Worm (Caenorhabditis elegans) whole organism, L4 larva: ENCODE measurements around the gene cyp-25A1.

Experiments used
- T20F7.1 ChIP-seq: fragments of 200-800 bp; sonication (Bioruptor generic); optimal IDR thresholded peaks from 2 replicates; lab custom pipeline; 2018; ENCODE audit warnings: mild to moderate bottlenecking, missing genetic modification characterization, missing compliant biosample characterization
- Y48G9A.11 ChIP-seq: fragments of 200-800 bp; sonication (Bioruptor generic); IDR thresholded peaks from 2 replicates; pipeline ENCODE4 v1.3.6; 2022; ENCODE audit warnings: missing genetic modification reagents, missing genetic modification characterization, missing compliant biosample characterization
- Y5F2A.4 ChIP-seq: fragments of 200-800 bp; sonication (Bioruptor generic); optimal IDR thresholded peaks from 2 replicates; lab custom pipeline; 2018; ENCODE audit warnings: mild to moderate bottlenecking, missing genetic modification characterization, missing compliant biosample characterization
- Y75B8A.6 ChIP-seq: fragments of 200-800 bp; sonication (Bioruptor generic); IDR thresholded peaks from 2 replicates; pipeline ENCODE4 v1.3.6; 2022; ENCODE audit warnings: missing genetic modification reagents, missing genetic modification characterization, missing compliant biosample characterization
- aha-1 ChIP-seq: fragments of 150-350 bp; peaks from one replicate; lab custom pipeline; 2014; ENCODE audit warnings: missing biosample characterization, missing genetic modification characterization
- aly-2 ChIP-seq: sonication (generic microtip); optimal IDR thresholded peaks from 2 replicates; lab custom pipeline; 2018; ENCODE audit warnings: missing biosample characterization, missing genetic modification characterization
- ceh-44 ChIP-seq: fragments of 200-800 bp; sonication (Bioruptor generic); IDR thresholded peaks from 2 replicates; pipeline ENCODE4 v1.3.6; 2022; ENCODE audit warnings: missing genetic modification reagents, missing genetic modification characterization, missing compliant biosample characterization
- daf-16 ChIP-seq, 3 experiments: sonication (generic microtip); optimal IDR thresholded peaks; 2 replicates each; lab custom pipeline; 2016 to 2017; ENCODE audit warnings: missing genetic modification characterization in 3 of 3, missing genetic modification reagents in 3 of 3, mild to moderate bottlenecking in 2 of 3, missing compliant biosample characterization in 2 of 3, missing biosample characterization in 1 of 3, moderate library complexity in 1 of 3
- daf-8 ChIP-seq: fragments of 200-800 bp; sonication (Bioruptor generic); IDR thresholded peaks from 2 replicates; pipeline ENCODE4 v1.3.6; 2022; ENCODE audit warnings: missing genetic modification characterization, missing compliant biosample characterization
- dmd-6 ChIP-seq: fragments of 200-800 bp; sonication (Bioruptor generic); IDR thresholded peaks from 2 replicates; pipeline ENCODE4 v1.3.6; 2022; ENCODE audit warnings: missing genetic modification reagents, missing genetic modification characterization, missing compliant biosample characterization
- dmd-8 ChIP-seq: fragments of 200-800 bp; sonication (Bioruptor generic); IDR thresholded peaks from 2 replicates; pipeline ENCODE4 v1.3.6; 2022; ENCODE audit warnings: missing genetic modification characterization, missing compliant biosample characterization
- dve-1 ChIP-seq: sonication (generic microtip); optimal IDR thresholded peaks from 2 replicates; lab custom pipeline; 2017; ENCODE audit warnings: antibody characterized with exemption, mild to moderate bottlenecking, missing genetic modification characterization, missing compliant biosample characterization; ENCODE audit not compliant: insufficient read depth
- egl-27 ChIP-seq: sonication (generic microtip); optimal IDR thresholded peaks from 3 replicates; lab custom pipeline; 2017; ENCODE audit warnings: missing biosample characterization, missing genetic modification reagents, missing genetic modification characterization
- egl-43 ChIP-seq: fragments of 200-800 bp; sonication (Bioruptor generic); IDR thresholded peaks from 2 replicates; pipeline ENCODE4 v1.3.6; 2022; ENCODE audit warnings: missing genetic modification reagents, missing genetic modification characterization, missing compliant biosample characterization
- gei-8 ChIP-seq: fragments of 200-800 bp; sonication (Bioruptor generic); optimal IDR thresholded peaks from 2 replicates; lab custom pipeline; 2018; ENCODE audit warnings: mild to moderate bottlenecking, missing genetic modification characterization, missing compliant biosample characterization
- hif-1 ChIP-seq, 2 experiments: sonication (generic microtip); optimal IDR thresholded peaks; 2 replicates each; lab custom pipeline; 2016 to 2017; ENCODE audit warnings: missing compliant biosample characterization in 2 of 2, missing genetic modification characterization in 2 of 2, missing genetic modification reagents in 2 of 2, missing genotype in 2 of 2, mild to moderate bottlenecking in 1 of 2
- hlh-11 ChIP-seq: fragments of 200-800 bp; sonication (Bioruptor generic); optimal IDR thresholded peaks from 2 replicates; lab custom pipeline; 2018; ENCODE audit warnings: mild to moderate bottlenecking, missing genetic modification characterization, missing compliant biosample characterization
- hlh-30 ChIP-seq: sonication (generic microtip); optimal IDR thresholded peaks from 2 replicates; lab custom pipeline; 2017; ENCODE audit warnings: antibody characterized with exemption, mild to moderate bottlenecking, missing genetic modification characterization, missing compliant biosample characterization; ENCODE audit not compliant: insufficient read depth
- lin-1 ChIP-seq: fragments of 200-800 bp; sonication (Bioruptor generic); IDR thresholded peaks from 2 replicates; pipeline ENCODE4 v1.3.6; 2022; ENCODE audit warnings: missing genetic modification reagents, missing genetic modification characterization, missing compliant biosample characterization
- lin-13 ChIP-seq: fragments of 150-350 bp; optimal IDR thresholded peaks from 2 replicates; lab custom pipeline; 2014; ENCODE audit warnings: missing biosample characterization, missing genetic modification reagents, missing genetic modification characterization
- lsy-2 ChIP-seq, 2 experiments: fragments of 150-350 bp in 1 of 2; sonication (generic microtip) in 1 of 2; optimal IDR thresholded peaks; 2 replicates each; lab custom pipeline; 2014 to 2017; ENCODE audit warnings: missing biosample characterization in 2 of 2, missing genetic modification characterization in 2 of 2
- madf-9 ChIP-seq: fragments of 200-800 bp; sonication (Bioruptor generic); conservative IDR thresholded peaks from 2 replicates; pipeline ENCODE4 v1.3.6; 2022; ENCODE audit warnings: missing genetic modification reagents, missing genetic modification characterization, missing compliant biosample characterization
- mes-2 ChIP-seq: sonication (generic microtip); optimal IDR thresholded peaks from 2 replicates; lab custom pipeline; 2016; ENCODE audit warnings: missing genotype, mild to moderate bottlenecking, missing genetic modification characterization, missing compliant biosample characterization; ENCODE audit not compliant: poor library complexity, severe bottlenecking
- mxl-2 ChIP-seq: fragments of 200-800 bp; sonication (Bioruptor generic); conservative IDR thresholded peaks from 2 replicates; pipeline ENCODE4 v1.3.6; 2022; ENCODE audit warnings: missing genetic modification reagents, missing genetic modification characterization, missing compliant biosample characterization
- nhr-102 ChIP-seq: sonication (generic microtip); optimal IDR thresholded peaks from 2 replicates; lab custom pipeline; 2016; ENCODE audit warnings: mild to moderate bottlenecking, missing genetic modification characterization, moderate library complexity, missing compliant biosample characterization
- nhr-237 ChIP-seq: sonication (generic microtip); optimal IDR thresholded peaks from 2 replicates; lab custom pipeline; 2017; ENCODE audit warnings: missing biosample characterization, missing genetic modification characterization
- nhr-25 ChIP-seq: sonication (generic microtip); optimal IDR thresholded peaks from 2 replicates; lab custom pipeline; 2017; ENCODE audit warnings: missing genetic modification characterization, mild to moderate bottlenecking, missing compliant biosample characterization, antibody characterized with exemption, moderate library complexity, borderline replicate concordance; ENCODE audit not compliant: insufficient read depth
- nhr-28 ChIP-seq: fragments of 150-350 bp; optimal IDR thresholded peaks from 2 replicates; lab custom pipeline; 2014; ENCODE audit warnings: missing biosample characterization, missing genetic modification characterization
- nhr-48 ChIP-seq: sonication (generic microtip); optimal IDR thresholded peaks from 2 replicates; lab custom pipeline; 2016; ENCODE audit warnings: mild to moderate bottlenecking, missing genetic modification characterization, missing compliant biosample characterization
- nhr-6 ChIP-seq: fragments of 150-350 bp; optimal IDR thresholded peaks from 2 replicates; lab custom pipeline; 2014; ENCODE audit warnings: missing biosample characterization, missing genetic modification characterization
- nhr-77 ChIP-seq: fragments of 150-350 bp; optimal IDR thresholded peaks from 2 replicates; lab custom pipeline; 2014; ENCODE audit warnings: missing biosample characterization, missing genetic modification characterization
- pha-4 ChIP-seq, 2 experiments: fragments of 150-350 bp in 1 of 2; fragments of 200-800 bp in 1 of 2; sonication (Bioruptor generic) in 1 of 2; IDR thresholded peaks in 1 of 2; optimal IDR thresholded peaks in 1 of 2; 2 replicates each; pipeline versions ENCODE4 v1.3.6 to Lab custom; 2014 to 2022; ENCODE audit warnings: missing genetic modification characterization in 2 of 2, missing genetic modification reagents in 2 of 2, missing biosample characterization in 1 of 2, missing compliant biosample characterization in 1 of 2
- php-3 ChIP-seq: fragments of 200-800 bp; sonication (Bioruptor generic); IDR thresholded peaks from 2 replicates; pipeline ENCODE4 v1.3.6; 2022; ENCODE audit warnings: missing genetic modification reagents, missing genetic modification characterization, missing compliant biosample characterization
- pqm-1 ChIP-seq: sonication (generic microtip); optimal IDR thresholded peaks from 2 replicates; lab custom pipeline; 2017; ENCODE audit warnings: missing biosample characterization, missing genetic modification characterization
- set-16 ChIP-seq: fragments of 200-800 bp; sonication (Bioruptor generic); IDR thresholded peaks from 2 replicates; pipeline ENCODE4 v1.3.6; 2022; ENCODE audit warnings: missing genetic modification reagents, missing genetic modification characterization, missing compliant biosample characterization
- snpc-1.2 ChIP-seq: fragments of 200-800 bp; sonication (Bioruptor generic); IDR thresholded peaks from 2 replicates; pipeline ENCODE4 v1.3.6; 2022; ENCODE audit warnings: missing genetic modification reagents, missing genetic modification characterization, missing compliant biosample characterization
- spr-1 ChIP-seq: sonication (generic microtip); optimal IDR thresholded peaks from 2 replicates; lab custom pipeline; 2016; ENCODE audit warnings: mild to moderate bottlenecking, missing genetic modification characterization, missing compliant biosample characterization
- zfp-2 ChIP-seq: sonication (generic microtip); optimal IDR thresholded peaks from 2 replicates; lab custom pipeline; 2016; ENCODE audit warnings: mild to moderate bottlenecking, missing genetic modification characterization, missing compliant biosample characterization

Gene cyp-25A1

DNA sequence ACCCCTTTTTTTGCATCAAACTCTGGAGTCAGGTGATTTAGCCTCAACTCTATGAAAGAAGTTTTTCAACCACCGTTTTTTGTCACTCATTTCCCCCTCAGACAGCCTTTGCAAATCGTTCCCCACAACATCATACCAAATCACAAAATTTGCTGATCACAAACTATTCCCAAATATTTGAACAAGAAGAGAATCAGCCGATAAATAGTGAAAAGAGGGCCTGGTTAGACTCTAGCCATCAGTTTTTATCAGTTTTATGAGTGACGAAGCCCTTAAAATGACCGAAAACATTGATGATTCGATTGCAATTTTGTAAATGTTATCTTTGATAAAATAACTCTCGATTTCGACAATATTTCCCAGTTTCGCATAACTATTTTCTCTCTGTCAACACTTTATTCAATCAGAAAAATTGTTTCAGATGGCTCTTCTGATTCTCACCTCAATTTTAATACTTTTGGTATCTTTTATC, 2.4 kb downstream of the cyp-25A1 start, which contains the start of gene cyp-25A2:
TSS of gene cyp-25A2 (plus strand) at position 422 of the 472 bp plus-strand sequence.
- peak; percentile 68 for TF ChIP-seq nhr-77 (tag; lab: Kevin White, UChicago)
- TF ChIP-seq daf-16 (GFP tag; optimal IDR thresholded peaks at IDR 0.05; lab: Kevin White, UChicago) = no peak
- TF ChIP-seq daf-16 (tag; optimal IDR thresholded peaks at IDR 0.05; lab: Kevin White, UChicago) = peak; percentile 91
- no peak for TF ChIP-seq lin-13 (GFP tag; lab: Kevin White, UChicago)
- TF ChIP-seq dve-1 (tag; lab: Kevin White, UChicago) = peak; percentile 76
- no peak for TF ChIP-seq nhr-48 (tag; lab: Kevin White, UChicago)
- no peak for TF ChIP-seq gei-8 (GFP tag; lab: Kevin White, UChicago)
- no peak for TF ChIP-seq dmd-8
- TF ChIP-seq nhr-28 (tag; lab: Kevin White, UChicago) = peak; percentile 74
- TF ChIP-seq hlh-30 (tag; lab: Kevin White, UChicago) = peak; percentile 8
- no peak for TF ChIP-seq set-16 (GFP tag; lab: Robert Waterston, UW)
- TF ChIP-seq lin-1 (GFP tag; lab: Robert Waterston, UW) = no peak
- TF ChIP-seq php-3 (GFP tag; lab: Robert Waterston, UW) = peak; percentile 80
- TF ChIP-seq dmd-6 (GFP tag; lab: Robert Waterston, UW) = peak; percentile 73
- no peak for TF ChIP-seq ceh-44 (GFP tag; lab: Robert Waterston, UW)
- TF ChIP-seq daf-8 (GFP tag; lab: Robert Waterston, UW) = no peak
- no peak for TF ChIP-seq Y48G9A.11 (GFP tag; lab: Robert Waterston, UW)
- no peak for TF ChIP-seq Y75B8A.6
- no peak for TF ChIP-seq mxl-2 (GFP tag; lab: Robert Waterston, UW)
- peak in 1 of 2 experiments; percentile 13 for TF ChIP-seq lsy-2 (tag; optimal IDR thresholded peaks at IDR 0.05; lab: Kevin White, UChicago)
- peak; percentile 86 for TF ChIP-seq pqm-1 (tag; lab: Kevin White, UChicago)
- TF ChIP-seq madf-9 (GFP tag; lab: Robert Waterston, UW) = no peak
- TF ChIP-seq T20F7.1 (GFP tag; lab: Kevin White, UChicago) = no peak
- no peak for TF ChIP-seq zfp-2 (tag; lab: Kevin White, UChicago)
- TF ChIP-seq hif-1 (tag; optimal IDR thresholded peaks at IDR 0.05; lab: Kevin White, UChicago) = no peak
- no peak for TF ChIP-seq aha-1
- TF ChIP-seq nhr-25 (tag; lab: Kevin White, UChicago) = no peak
- no peak for TF ChIP-seq aly-2 (tag; lab: Kevin White, UChicago)
- TF ChIP-seq spr-1 (tag; lab: Kevin White, UChicago) = no peak
- TF ChIP-seq egl-43 (GFP tag; lab: Robert Waterston, UW) = no peak
- no peak for TF ChIP-seq mes-2 (tag; lab: Kevin White, UChicago)
- TF ChIP-seq pha-4 (GFP tag; IDR thresholded peaks at IDR 0.05; lab: Robert Waterston, UW) = no peak
- TF ChIP-seq pha-4 (tag; optimal IDR thresholded peaks at IDR 0.05; lab: Kevin White, UChicago) = no peak
- no peak for TF ChIP-seq snpc-1.2 (GFP tag; lab: Robert Waterston, UW)
- no peak for TF ChIP-seq Y5F2A.4 (GFP tag; lab: Kevin White, UChicago)
- no peak for TF ChIP-seq egl-27 (tag; lab: Kevin White, UChicago)
- TF ChIP-seq nhr-6 (tag; lab: Kevin White, UChicago) = no peak
- TF ChIP-seq hlh-11 (tag; lab: Kevin White, UChicago) = peak; percentile 69
- no peak for TF ChIP-seq nhr-102 (tag; lab: Kevin White, UChicago)
- TF ChIP-seq nhr-237 (tag; lab: Kevin White, UChicago) = no peak
